Fruit fly (Drosophila melanogaster) whole organism, wandering third instar larva: ENCODE measurements around the gene eIF4G1.

ENCODE experiments used
- Abd-B ChIP-seq: fragments of >200 bp; optimal IDR thresholded peaks from 2 replicates; lab custom pipeline; 2017; ENCODE audit warnings: missing biosample characterization, missing genetic modification characterization
- CG9705 ChIP-seq: fragments of 200-800 bp; sonication (Bioruptor generic); optimal IDR thresholded peaks from 2 replicates; lab custom pipeline; 2018; ENCODE audit warnings: missing biosample characterization, mild to moderate bottlenecking, missing genetic modification characterization
- CrebA ChIP-seq: fragments of 200-800 bp; sonication (Bioruptor generic); optimal IDR thresholded peaks from 2 replicates; lab custom pipeline; 2016; ENCODE audit warnings: missing biosample characterization, mild to moderate bottlenecking, missing genetic modification characterization, borderline replicate concordance
- Dfd ChIP-seq: fragments of >200 bp; optimal IDR thresholded peaks from 2 replicates; lab custom pipeline; 2017; ENCODE audit warnings: missing biosample characterization, missing genetic modification characterization
- Dif ChIP-seq: fragments of 200-275, 200-300 bp; sonication (Bioruptor generic); optimal IDR thresholded peaks from 2 replicates; lab custom pipeline; 2018; ENCODE audit warnings: missing biosample characterization, missing genetic modification characterization; ENCODE audit not compliant: partially characterized antibody
- GATAd ChIP-seq: sonication (Bioruptor generic); optimal IDR thresholded peaks from 2 replicates; lab custom pipeline; 2016; ENCODE audit warnings: missing biosample characterization, missing genetic modification characterization
- Hnf4 ChIP-seq: fragments of 200-800 bp; sonication (Bioruptor generic); optimal IDR thresholded peaks from 2 replicates; lab custom pipeline; 2016; ENCODE audit warnings: missing biosample characterization, mild to moderate bottlenecking, missing genetic modification characterization
- Hr78 ChIP-seq: fragments of >200 bp; optimal IDR thresholded peaks from 2 replicates; lab custom pipeline; 2017; ENCODE audit warnings: missing biosample characterization, missing genetic modification characterization
- Jra ChIP-seq: sonication (Bioruptor generic); optimal IDR thresholded peaks from 2 replicates; lab custom pipeline; 2016; ENCODE audit warnings: missing biosample characterization, missing genetic modification characterization
- Myc ChIP-seq: fragments of >200 bp; optimal IDR thresholded peaks from 2 replicates; lab custom pipeline; 2017
- N ChIP-seq: fragments of >200 bp; optimal IDR thresholded peaks from 2 replicates; lab custom pipeline; 2018; ENCODE audit warnings: missing biosample characterization, missing external identifiers, missing genetic modification characterization
- OdsH ChIP-seq: fragments of 200-800 bp; sonication (Bioruptor generic); optimal IDR thresholded peaks from 2 replicates; lab custom pipeline; 2016; ENCODE audit warnings: missing biosample characterization, mild to moderate bottlenecking, missing genetic modification characterization
- Rel ChIP-seq, 2 experiments: fragments of 200-800 bp; sonication (Bioruptor generic) in 1 of 2; optimal IDR thresholded peaks; 2 replicates in 1 of 2; 3 replicates in 1 of 2; lab custom pipeline; 2016 to 2019; ENCODE audit warnings: mild to moderate bottlenecking in 2 of 2, missing biosample characterization in 2 of 2, missing genetic modification characterization in 2 of 2, moderate library complexity in 1 of 2
- Sp1 ChIP-seq: fragments of 200-800 bp; sonication (Bioruptor generic); optimal IDR thresholded peaks from 3 replicates; lab custom pipeline; 2019; ENCODE audit warnings: missing biosample characterization, mild to moderate bottlenecking, missing genetic modification characterization, moderate library complexity
- Vsx2 ChIP-seq: fragments of 200-300, 225-300 bp; sonication (Bioruptor generic); optimal IDR thresholded peaks from 2 replicates; lab custom pipeline; 2018; ENCODE audit warnings: missing biosample characterization, missing genetic modification characterization; ENCODE audit not compliant: partially characterized antibody
- br ChIP-seq: fragments of 200-800 bp; sonication (Bioruptor generic); optimal IDR thresholded peaks from 2 replicates; lab custom pipeline; 2016; ENCODE audit warnings: missing biosample characterization, missing genetic modification characterization
- brk ChIP-seq: fragments of 200-800 bp; sonication (Bioruptor generic); optimal IDR thresholded peaks from 2 replicates; lab custom pipeline; 2016; ENCODE audit warnings: missing biosample characterization, mild to moderate bottlenecking, missing genetic modification characterization
- dl ChIP-seq, 2 experiments: fragments of 175-275, 200-275 bp in 1 of 2; fragments of 200-275 bp in 1 of 2; sonication (Bioruptor generic); optimal IDR thresholded peaks; lab custom pipeline; 2018; ENCODE audit warnings: mild to moderate bottlenecking in 2 of 2, missing biosample characterization in 2 of 2, missing genetic modification characterization in 2 of 2, moderate library complexity in 2 of 2; ENCODE audit not compliant: partially characterized antibody in 2 of 2, insufficient read depth in 1 of 2
- dmrt93B ChIP-seq: fragments of 200-800 bp; sonication (Bioruptor generic); optimal IDR thresholded peaks from 2 replicates; lab custom pipeline; 2018; ENCODE audit warnings: missing biosample characterization, mild to moderate bottlenecking, missing genetic modification characterization
- ey ChIP-seq: fragments of 200-800 bp; sonication (Bioruptor generic); optimal IDR thresholded peaks from 2 replicates; lab custom pipeline; 2016; ENCODE audit warnings: missing biosample characterization, missing genetic modification characterization
- foxo ChIP-seq, 2 experiments: fragments of 200-800 bp; sonication (Bioruptor generic); optimal IDR thresholded peaks; 2 replicates in 1 of 2; 3 replicates in 1 of 2; lab custom pipeline; 2016 to 2017; ENCODE audit warnings: missing biosample characterization in 2 of 2, missing genetic modification characterization in 2 of 2
- fru ChIP-seq: fragments of 200-800 bp; sonication (Bioruptor generic); optimal IDR thresholded peaks from 3 replicates; lab custom pipeline; 2016; ENCODE audit warnings: missing biosample characterization, mild to moderate bottlenecking, missing genetic modification characterization
- h ChIP-seq: fragments of 200-800 bp; sonication (Bioruptor generic); optimal IDR thresholded peaks from 3 replicates; lab custom pipeline; 2016; ENCODE audit warnings: missing biosample characterization, mild to moderate bottlenecking, missing genetic modification characterization
- jim ChIP-seq: fragments of 175-275, 200-325 bp; sonication (Bioruptor generic); optimal IDR thresholded peaks from 2 replicates; lab custom pipeline; 2016; ENCODE audit warnings: missing biosample characterization, mild to moderate bottlenecking, missing genetic modification characterization
- lola ChIP-seq: fragments of >200 bp; optimal IDR thresholded peaks from 2 replicates; lab custom pipeline; 2017; ENCODE audit warnings: missing biosample characterization, missing genetic modification characterization
- psq ChIP-seq: fragments of 200-800 bp; sonication (Bioruptor generic); optimal IDR thresholded peaks from 3 replicates; lab custom pipeline; 2017; ENCODE audit warnings: missing biosample characterization, mild to moderate bottlenecking, missing genetic modification characterization, moderate library complexity
- rgr ChIP-seq: fragments of 200-800 bp; sonication (Bioruptor generic); optimal IDR thresholded peaks from 3 replicates; lab custom pipeline; 2016; ENCODE audit warnings: missing biosample characterization, mild to moderate bottlenecking, missing genetic modification characterization
- sage ChIP-seq: fragments of 200-800 bp; sonication (Bioruptor generic); optimal IDR thresholded peaks from 2 replicates; lab custom pipeline; 2016; ENCODE audit warnings: missing biosample characterization, mild to moderate bottlenecking, missing genetic modification characterization
- sv ChIP-seq: fragments of 200-800 bp; sonication (Bioruptor generic); optimal IDR thresholded peaks from 3 replicates; lab custom pipeline; 2016; ENCODE audit warnings: missing biosample characterization, missing genetic modification characterization
- tai ChIP-seq: sonication (Bioruptor generic); optimal IDR thresholded peaks from 2 replicates; lab custom pipeline; 2016; ENCODE audit warnings: missing biosample characterization, missing genetic modification characterization
- usp ChIP-seq: fragments of >200 bp; optimal IDR thresholded peaks from 2 replicates; lab custom pipeline; 2017; ENCODE audit warnings: missing biosample characterization, missing genetic modification characterization
- woc ChIP-seq: sonication (Bioruptor generic); optimal IDR thresholded peaks from 2 replicates; lab custom pipeline; 2016; ENCODE audit warnings: missing biosample characterization, mild to moderate bottlenecking, missing genetic modification characterization

The eIF4G1 gene

DNA sequence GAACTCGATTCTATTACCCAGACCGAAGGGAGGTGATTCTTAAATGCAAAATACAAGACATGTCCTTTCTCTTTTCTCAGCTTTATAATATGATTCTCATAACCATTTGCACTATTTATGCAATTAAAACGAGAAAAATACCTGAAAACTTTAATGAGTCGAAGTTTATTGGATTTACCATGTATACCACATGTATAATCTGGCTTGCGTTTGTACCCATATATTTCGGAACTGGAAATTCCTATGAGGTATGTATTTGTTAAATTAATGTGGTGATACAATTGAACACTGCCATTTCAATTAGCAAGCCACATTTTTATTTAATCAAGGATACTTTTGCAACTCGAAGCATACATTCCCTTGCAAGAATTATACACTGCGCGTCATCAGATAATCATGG is 13.8 kb upstream of the eIF4G1 start:
- no peak for TF ChIP-seq dmrt93B (GFP tag; lab: Kevin White, UChicago)
- TF ChIP-seq brk (GFP tag; lab: Kevin White, UChicago): no peak
- no peak for TF ChIP-seq sv (GFP tag; lab: Kevin White, UChicago)
- TF ChIP-seq jim: no peak
- no peak for TF ChIP-seq Sp1 (GFP tag; lab: Kevin White, UChicago)
- no peak for TF ChIP-seq usp (GFP tag; lab: Kevin White, UChicago)
- no peak for TF ChIP-seq Abd-B (GFP tag; lab: Kevin White, UChicago)
- TF ChIP-seq Dif (GFP tag; lab: Kevin White, UChicago): no peak
- no peak for TF ChIP-seq Dfd (GFP tag; lab: Kevin White, UChicago)
- no peak for TF ChIP-seq fru (GFP tag; lab: Kevin White, UChicago)
- no peak for TF ChIP-seq Rel (GFP tag; optimal IDR thresholded peaks at IDR 0.05; lab: Kevin White, UChicago)
- no peak for TF ChIP-seq Rel (tag; optimal IDR thresholded peaks at IDR 0.05; lab: Kevin White, UChicago)
- TF ChIP-seq Jra (GFP tag; lab: Kevin White, UChicago): no peak
- TF ChIP-seq br: no peak
- TF ChIP-seq Hnf4 (GFP tag; lab: Kevin White, UChicago): no peak
- TF ChIP-seq OdsH (GFP tag; lab: Kevin White, UChicago): no peak
- no peak for TF ChIP-seq lola (GFP tag; lab: Kevin White, UChicago)
- TF ChIP-seq CrebA (GFP tag; lab: Kevin White, UChicago): no peak

DNA sequence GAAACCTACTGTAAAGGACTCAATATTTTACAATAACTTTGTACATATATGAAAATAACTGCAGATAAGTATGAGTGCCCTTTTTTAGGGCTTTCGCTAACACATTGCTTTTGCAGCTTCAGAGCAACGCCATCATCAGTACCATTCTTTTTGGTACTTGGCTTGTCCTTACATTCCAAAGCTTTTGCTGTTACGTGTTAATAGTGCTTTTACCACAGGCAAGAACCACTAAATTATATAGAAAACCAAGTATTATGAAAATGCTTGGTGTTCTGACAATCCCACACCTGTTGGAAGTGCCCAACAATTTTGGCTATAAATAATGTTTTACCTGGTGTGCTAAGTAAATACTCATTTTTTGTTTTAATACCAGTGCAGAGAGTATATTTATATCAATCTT is 6.6 kb upstream of the eIF4G1 start:
- TF ChIP-seq Myc (lab: Kevin White, UChicago): no peak
- no peak for TF ChIP-seq sv (GFP tag; lab: Kevin White, UChicago)
- TF ChIP-seq Rel (GFP tag; optimal IDR thresholded peaks at IDR 0.05; lab: Kevin White, UChicago): no peak
- no peak for TF ChIP-seq Rel (tag; optimal IDR thresholded peaks at IDR 0.05; lab: Kevin White, UChicago)
- TF ChIP-seq psq (GFP tag; lab: Kevin White, UChicago): no peak
- no peak for TF ChIP-seq woc (GFP tag; lab: Kevin White, UChicago)
- no peak for TF ChIP-seq Hr78 (GFP tag; lab: Kevin White, UChicago)
- no peak for TF ChIP-seq tai
- TF ChIP-seq GATAd (GFP tag; lab: Kevin White, UChicago): no peak
- no peak for TF ChIP-seq br
- no peak for TF ChIP-seq Vsx2 (GFP tag; lab: Kevin White, UChicago)
- no peak for TF ChIP-seq h
- no peak for TF ChIP-seq sage
- TF ChIP-seq dl (GFP tag; optimal IDR thresholded peaks at IDR 0.05; lab: Kevin White, UChicago; ENCODE audit: insufficient read depth in 1 of 2, partially characterized antibody in 2 of 2): no peak

DNA sequence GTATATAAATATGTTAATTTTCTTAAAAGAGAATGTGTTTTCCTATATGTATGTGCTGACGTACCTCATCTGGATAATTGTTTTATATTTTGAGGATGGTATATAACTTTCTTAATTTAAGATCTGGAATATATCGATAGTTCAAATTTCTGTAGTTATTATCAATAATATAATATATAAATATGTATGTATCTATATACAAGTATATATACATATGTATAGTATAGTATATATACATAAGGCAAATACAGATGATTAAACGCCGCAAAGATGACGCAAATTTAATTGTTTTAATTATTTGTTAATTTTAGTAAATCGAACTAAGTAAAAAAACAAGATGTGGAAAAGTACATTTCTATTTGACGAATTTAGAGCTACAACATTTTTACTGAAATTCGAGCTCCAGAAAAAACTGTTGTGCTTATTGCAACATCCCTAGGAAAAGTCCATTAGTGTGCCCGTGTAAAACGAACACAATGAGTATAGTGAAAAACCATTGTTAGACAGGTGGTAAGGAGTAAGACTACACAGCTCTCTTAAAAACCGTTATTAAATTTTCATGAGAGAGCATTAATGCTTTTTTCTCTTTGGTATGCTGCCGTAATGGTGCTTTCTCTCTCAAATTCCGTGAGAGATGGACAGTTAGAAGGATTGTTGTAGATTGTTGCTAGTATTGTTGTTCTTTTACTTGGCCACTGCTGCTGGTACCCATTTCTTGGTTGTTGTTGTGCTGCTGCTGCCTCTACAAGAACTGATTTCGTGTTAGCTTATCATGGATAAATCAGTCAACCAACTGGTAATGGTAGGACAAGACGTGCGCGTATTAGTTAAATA is 5.7 kb upstream of the eIF4G1 start, which contains the start of gene mGluR:
mGluR (plus strand) TSS at position 784 of the 834 bp plus-strand sequence.
- TF ChIP-seq psq (GFP tag; lab: Kevin White, UChicago) (no peak), Dfd (GFP tag; lab: Kevin White, UChicago) (no peak), h (no peak), usp (GFP tag; lab: Kevin White, UChicago) (no peak), brk (GFP tag; lab: Kevin White, UChicago) (no peak), Jra (GFP tag; lab: Kevin White, UChicago) (no peak), ey (no peak), dmrt93B (GFP tag; lab: Kevin White, UChicago) (no peak), Myc (lab: Kevin White, UChicago) (no peak), Dif (GFP tag; lab: Kevin White, UChicago) (no peak), Rel (GFP tag; optimal IDR thresholded peaks at IDR 0.05; lab: Kevin White, UChicago) (no peak), Rel (tag; optimal IDR thresholded peaks at IDR 0.05; lab: Kevin White, UChicago) (no peak), Abd-B (GFP tag; lab: Kevin White, UChicago) (no peak), rgr (GFP tag; lab: Kevin White, UChicago) (no peak), CrebA (GFP tag; lab: Kevin White, UChicago) (no peak), N (GFP tag; lab: Kevin White, UChicago) (no peak), Sp1 (GFP tag; lab: Kevin White, UChicago) (no peak)

DNA sequence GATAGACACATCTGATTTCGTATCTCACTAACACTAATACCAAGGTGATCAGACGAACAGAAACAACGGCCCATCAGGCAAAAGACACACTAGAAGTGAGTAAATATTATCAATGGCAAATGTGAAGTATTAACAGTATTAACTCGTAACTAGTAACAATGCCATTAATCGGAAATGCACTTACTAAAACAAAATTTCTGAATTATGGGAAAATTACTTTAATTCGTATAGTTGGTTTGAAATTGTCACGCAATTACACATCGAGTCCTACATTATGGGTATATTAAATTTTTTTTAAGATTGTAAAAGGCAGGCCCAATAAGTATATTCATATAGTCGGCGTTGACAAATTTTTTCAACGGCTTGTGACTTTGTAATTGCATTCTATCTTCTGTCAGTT is 7.9 kb downstream of the eIF4G1 start:
- TF ChIP-seq Myc (lab: Kevin White, UChicago) (no peak), Dfd (GFP tag; lab: Kevin White, UChicago) (peak; percentile 41), woc (GFP tag; lab: Kevin White, UChicago) (no peak), Hnf4 (GFP tag; lab: Kevin White, UChicago) (peak; percentile 38), CG9705 (no peak), foxo (GFP tag; optimal IDR thresholded peaks at IDR 0.05; lab: Kevin White, UChicago) (no peak), rgr (GFP tag; lab: Kevin White, UChicago) (no peak), fru (GFP tag; lab: Kevin White, UChicago) (peak; percentile 75)
